Fruit fly (Drosophila melanogaster): ENCODE measurements around the gene CG1812.

CG1812 gene

dm6 chrX:20480382-20480781, 31.0 kb upstream of the CG1812 start (continued):
- TF ChIP-seq CG15011 (GFP tag; optimal IDR thresholded peaks at IDR 0.05) (no peak), CG12236 (GFP tag; optimal IDR thresholded peaks at IDR 0.05) (peak; percentile 58), tgo (GFP tag; IDR thresholded peaks at IDR 0.05) (peak; percentile 29; the same call in 2 of the 3 replicates), CG17186 (GFP tag; optimal IDR thresholded peaks at IDR 0.05) (no peak), gro (GFP tag; optimal IDR thresholded peaks at IDR 0.05) (peak; percentile 71), Spps (tag; optimal IDR thresholded peaks at IDR 0.05) (peak; percentile 24), CG4707 (GFP tag; optimal IDR thresholded peaks at IDR 0.05) (peak; percentile 77), Blimp-1 (GFP tag; optimal IDR thresholded peaks at IDR 0.05) (no peak), gfzf (GFP tag; optimal IDR thresholded peaks at IDR 0.05) (no peak), Abd-B (GFP tag; optimal IDR thresholded peaks at IDR 0.05) (peak; percentile 67), phol (tag; optimal IDR thresholded peaks at IDR 0.05) (peak; percentile 65), CG14050 (GFP tag; IDR thresholded peaks at IDR 0.05) (peak; percentile 53), danr (GFP tag; IDR thresholded peaks at IDR 0.05) (no peak), vvl (GFP tag; IDR thresholded peaks at IDR 0.05) (peak; percentile 59), CG1792 (GFP tag; optimal IDR thresholded peaks at IDR 0.05) (peak; percentile 30), psq (GFP tag; optimal IDR thresholded peaks at IDR 0.05) (peak; percentile 9), en (GFP tag; optimal IDR thresholded peaks at IDR 0.05) (peak; percentile 47), Dll (GFP tag; IDR thresholded peaks at IDR 0.05; ENCODE audit: partially characterized antibody) (no peak), ssp (GFP tag; IDR thresholded peaks at IDR 0.05) (0 out of 2 replicates have a peak, but pooled peaks have one; percentile 32), aop (GFP tag; IDR thresholded peaks at IDR 0.05) (peak; percentile 62; the same call in 1 of the 2 replicates), HLH54F (GFP tag; optimal IDR thresholded peaks at IDR 0.05) (peak; percentile 64), salm (tag; optimal IDR thresholded peaks at IDR 0.05) (peak; percentile 26), eyg (GFP tag; optimal IDR thresholded peaks at IDR 0.05) (no peak), grn (GFP tag; optimal IDR thresholded peaks at IDR 0.05) (no peak), CG12219 (GFP tag; optimal IDR thresholded peaks at IDR 0.05) (peak; percentile 70), da (GFP tag; optimal IDR thresholded peaks at IDR 0.05) (no peak), CG17829 (tag; optimal IDR thresholded peaks at IDR 0.05) (no peak), CG11456 (GFP tag; IDR thresholded peaks at IDR 0.05) (0 out of 3 replicates have a peak, but pooled peaks have one; percentile 43), pan (optimal IDR thresholded peaks at IDR 0.05) (no peak), pan (GFP tag; optimal IDR thresholded peaks at IDR 0.05 in 1 of 2, IDR thresholded peaks at IDR 0.05 in 1 of 2) (peak in 1 of 2 experiments; percentile 75), CG3838 (GFP tag; optimal IDR thresholded peaks at IDR 0.05) (no peak), zf30C (GFP tag; optimal IDR thresholded peaks at IDR 0.05) (no peak), Poxn (GFP tag; IDR thresholded peaks at IDR 0.05) (no peak), GATAe (GFP tag; conservative IDR thresholded peaks at IDR 0.05) (no peak), ap (GFP tag; IDR thresholded peaks at IDR 0.05) (peak; percentile 59), Nf-YC (tag; optimal IDR thresholded peaks at IDR 0.05) (no peak), ftz-f1 (GFP tag; optimal IDR thresholded peaks at IDR 0.05) (no peak), so (GFP tag; IDR thresholded peaks at IDR 0.05) (peak; percentile 80), CG7928 (GFP tag; optimal IDR thresholded peaks at IDR 0.05) (no peak), zfh1 (GFP tag; IDR thresholded peaks at IDR 0.05) (peak; percentile 64; the same call in 1 of the 3 replicates), HHEX (GFP tag; optimal IDR thresholded peaks at IDR 0.05) (peak; percentile 55), sima (GFP tag; optimal IDR thresholded peaks at IDR 0.05) (no peak), lola (GFP tag; optimal IDR thresholded peaks at IDR 0.05) (peak in 1 of 3 experiments; percentile 52), NFAT (GFP tag; IDR thresholded peaks at IDR 0.05) (no peak), her (GFP tag; optimal IDR thresholded peaks at IDR 0.05) (peak; percentile 65), chn (GFP tag; optimal IDR thresholded peaks at IDR 0.05) (peak; percentile 76), Aef1 (GFP tag; IDR thresholded peaks at IDR 0.05) (peak; percentile 69), ab (GFP tag; optimal IDR thresholded peaks at IDR 0.05) (peak; percentile 9), sens (GFP tag) (peak; percentile 96), CG4404 (GFP tag; IDR thresholded peaks at IDR 0.05) (0 out of 2 replicates have a peak, but pooled peaks have one; percentile 24), slp2 (GFP tag; optimal IDR thresholded peaks at IDR 0.05) (peak; percentile 71), CG7556 (GFP tag; optimal IDR thresholded peaks at IDR 0.05) (no peak)
